Worm (Caenorhabditis elegans) whole organism, L2 larva: Measurements from ENCODE around the gene D2089.3.

Experiments
- F13H6.1 ChIP-seq: sonication (generic microtip); optimal IDR thresholded peaks from 2 replicates; lab custom pipeline; 2016; ENCODE audit warnings: missing genetic modification characterization, missing compliant biosample characterization
- ZK546.5 ChIP-seq: sonication (generic microtip); optimal IDR thresholded peaks from 2 replicates; lab custom pipeline; 2017; ENCODE audit warnings: missing biosample characterization, missing genetic modification characterization
- alr-1 ChIP-seq: fragments of 150-350 bp; optimal IDR thresholded peaks from 2 replicates; lab custom pipeline; 2014; ENCODE audit warnings: missing biosample characterization, missing genetic modification characterization
- aly-2 ChIP-seq: fragments of 150-350 bp; optimal IDR thresholded peaks from 2 replicates; lab custom pipeline; 2014; ENCODE audit warnings: missing biosample characterization, missing genetic modification characterization
- ama-1 ChIP-seq: fragments of 150-350 bp; optimal IDR thresholded peaks from 2 replicates; lab custom pipeline; 2018; ENCODE audit warnings: inconsistent platforms
- blmp-1 ChIP-seq: sonication (generic microtip); optimal IDR thresholded peaks from 2 replicates; lab custom pipeline; 2017; ENCODE audit warnings: missing genetic modification characterization, mild to moderate bottlenecking, missing compliant biosample characterization, antibody characterized with exemption, moderate library complexity; ENCODE audit not compliant: insufficient read depth
- ceh-16 ChIP-seq: fragments of 150-350 bp; optimal IDR thresholded peaks from 2 replicates; lab custom pipeline; 2014; ENCODE audit warnings: missing biosample characterization, missing genetic modification characterization
- ceh-82 ChIP-seq: fragments of 150-350 bp; optimal IDR thresholded peaks from 2 replicates; lab custom pipeline; 2014; ENCODE audit warnings: missing biosample characterization, missing genetic modification characterization
- crh-2 ChIP-seq: sonication (generic microtip); optimal IDR thresholded peaks from 2 replicates; lab custom pipeline; 2017; ENCODE audit warnings: missing biosample characterization, missing genetic modification characterization
- egl-27 ChIP-seq: sonication (generic microtip); optimal IDR thresholded peaks from 3 replicates; lab custom pipeline; 2017; ENCODE audit warnings: missing biosample characterization, missing genetic modification reagents, missing genetic modification characterization
- elt-1 ChIP-seq: fragments of 150-350 bp; optimal IDR thresholded peaks from 2 replicates; lab custom pipeline; 2014; ENCODE audit warnings: missing biosample characterization, missing genetic modification characterization
- elt-3 ChIP-seq: sonication (generic microtip); optimal IDR thresholded peaks from 2 replicates; lab custom pipeline; 2017; ENCODE audit warnings: missing biosample characterization, missing genetic modification characterization
- fos-1 ChIP-seq: fragments of 150-350 bp; optimal IDR thresholded peaks from 2 replicates; lab custom pipeline; 2014; ENCODE audit warnings: missing biosample characterization, missing genetic modification characterization
- gmeb-1 ChIP-seq: fragments of 150-350 bp; optimal IDR thresholded peaks from 2 replicates; lab custom pipeline; 2014; ENCODE audit warnings: missing biosample characterization, missing genetic modification characterization
- lin-13 ChIP-seq: fragments of 150-350 bp; optimal IDR thresholded peaks from 2 replicates; lab custom pipeline; 2014; ENCODE audit warnings: missing biosample characterization, missing genetic modification reagents, missing genetic modification characterization
- lsy-2 ChIP-seq, 2 experiments: fragments of 150-350 bp in 1 of 2; sonication (generic microtip) in 1 of 2; optimal IDR thresholded peaks; 2 replicates each; lab custom pipeline; 2014 to 2017; ENCODE audit warnings: missing biosample characterization in 2 of 2, missing genetic modification characterization in 2 of 2
- mdl-1 ChIP-seq, 2 experiments: fragments of 150-350 bp in 1 of 2; sonication (generic microtip) in 1 of 2; optimal IDR thresholded peaks; 2 replicates each; lab custom pipeline; 2017; ENCODE audit warnings: missing biosample characterization in 2 of 2, missing genetic modification characterization in 2 of 2
- nhr-10 ChIP-seq: sonication (generic microtip); optimal IDR thresholded peaks from 2 replicates; lab custom pipeline; 2017; ENCODE audit warnings: missing biosample characterization, missing genetic modification characterization
- nhr-11 ChIP-seq: fragments of 150-350 bp; optimal IDR thresholded peaks from 2 replicates; lab custom pipeline; 2014; ENCODE audit warnings: missing biosample characterization, missing genetic modification characterization
- nhr-12 ChIP-seq: fragments of 150-350 bp; optimal IDR thresholded peaks from 2 replicates; lab custom pipeline; 2014; ENCODE audit warnings: missing biosample characterization, missing genetic modification characterization
- nhr-129 ChIP-seq: fragments of 150-350 bp; optimal IDR thresholded peaks from 2 replicates; lab custom pipeline; 2014; ENCODE audit warnings: missing biosample characterization, missing genetic modification characterization
- nhr-237 ChIP-seq: fragments of 150-350 bp; optimal IDR thresholded peaks from 2 replicates; lab custom pipeline; 2014; ENCODE audit warnings: missing biosample characterization, missing genetic modification characterization
- nhr-6 ChIP-seq: fragments of 150-350 bp; optimal IDR thresholded peaks from 2 replicates; lab custom pipeline; 2014; ENCODE audit warnings: missing biosample characterization, missing genetic modification characterization
- sem-4 ChIP-seq: fragments of 150-350 bp; optimal IDR thresholded peaks from 2 replicates; lab custom pipeline; 2014; ENCODE audit warnings: missing biosample characterization, missing genetic modification reagents, missing genetic modification characterization
- unc-55 ChIP-seq: fragments of 150-350 bp; sonication (generic microtip); optimal IDR thresholded peaks from 3 replicates; lab custom pipeline; 2014; ENCODE audit warnings: missing biosample characterization, missing genetic modification reagents, missing genetic modification characterization
- unc-62 ChIP-seq: fragments of 150-350 bp; optimal IDR thresholded peaks from 2 replicates; lab custom pipeline; 2014; ENCODE audit warnings: missing biosample characterization, missing genetic modification reagents, missing genetic modification characterization
- zag-1 ChIP-seq: fragments of 150-350 bp; optimal IDR thresholded peaks from 2 replicates; lab custom pipeline; 2014; ENCODE audit warnings: missing biosample characterization, missing genetic modification characterization
- ztf-1 ChIP-seq: fragments of 200-800 bp; sonication (Bioruptor generic); conservative IDR thresholded peaks from 2 replicates; pipeline ENCODE4 v1.3.6; 2022; ENCODE audit warnings: missing genetic modification characterization, missing compliant biosample characterization
- ztf-11 ChIP-seq: sonication (generic microtip); optimal IDR thresholded peaks from 2 replicates; lab custom pipeline; 2017; ENCODE audit warnings: missing biosample characterization, missing genetic modification characterization
- ztf-4 ChIP-seq: fragments of 150-350 bp; optimal IDR thresholded peaks from 2 replicates; lab custom pipeline; 2014; ENCODE audit warnings: missing biosample characterization, missing genetic modification characterization

D2089.3 gene

DNA sequence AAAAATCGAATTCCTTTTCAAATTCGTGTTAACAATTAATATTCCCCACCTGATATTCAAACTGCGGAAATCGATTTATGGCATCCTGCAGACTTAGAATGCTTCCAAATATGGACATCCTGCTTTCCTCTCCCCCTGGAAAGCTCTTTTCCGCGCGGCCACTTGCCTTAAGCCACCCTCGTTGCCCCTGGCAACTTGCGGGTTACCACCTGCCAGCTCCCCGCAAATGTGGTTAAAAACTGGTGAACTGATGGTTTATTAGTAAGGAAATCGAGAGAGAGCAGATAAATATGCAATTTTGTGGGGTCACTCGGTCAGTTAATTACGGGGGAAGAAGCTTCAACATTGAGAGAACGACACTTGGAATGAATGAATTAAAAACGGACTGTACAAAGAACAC, 12.8 kb downstream of the D2089.3 start, which contains the start of gene nphp-1:
TSS of gene nphp-1 (minus strand) at position 145 of the 400 bp plus-strand sequence.
- TF ChIP-seq gmeb-1 (tag; lab: Kevin White, UChicago) (no peak), ztf-4 (no peak), nhr-237 (tag; lab: Kevin White, UChicago) (no peak), crh-2 (tag; lab: Kevin White, UChicago) (no peak), nhr-12 (tag; lab: Kevin White, UChicago) (no peak), elt-1 (tag; lab: Kevin White, UChicago) (no peak), aly-2 (tag; lab: Kevin White, UChicago) (no peak), ZK546.5 (no peak), blmp-1 (tag; lab: Kevin White, UChicago) (no peak), zag-1 (tag; lab: Kevin White, UChicago) (no peak), ztf-11 (no peak), mdl-1 (tag; optimal IDR thresholded peaks at IDR 0.05; lab: Kevin White, UChicago) (no peak)

DNA sequence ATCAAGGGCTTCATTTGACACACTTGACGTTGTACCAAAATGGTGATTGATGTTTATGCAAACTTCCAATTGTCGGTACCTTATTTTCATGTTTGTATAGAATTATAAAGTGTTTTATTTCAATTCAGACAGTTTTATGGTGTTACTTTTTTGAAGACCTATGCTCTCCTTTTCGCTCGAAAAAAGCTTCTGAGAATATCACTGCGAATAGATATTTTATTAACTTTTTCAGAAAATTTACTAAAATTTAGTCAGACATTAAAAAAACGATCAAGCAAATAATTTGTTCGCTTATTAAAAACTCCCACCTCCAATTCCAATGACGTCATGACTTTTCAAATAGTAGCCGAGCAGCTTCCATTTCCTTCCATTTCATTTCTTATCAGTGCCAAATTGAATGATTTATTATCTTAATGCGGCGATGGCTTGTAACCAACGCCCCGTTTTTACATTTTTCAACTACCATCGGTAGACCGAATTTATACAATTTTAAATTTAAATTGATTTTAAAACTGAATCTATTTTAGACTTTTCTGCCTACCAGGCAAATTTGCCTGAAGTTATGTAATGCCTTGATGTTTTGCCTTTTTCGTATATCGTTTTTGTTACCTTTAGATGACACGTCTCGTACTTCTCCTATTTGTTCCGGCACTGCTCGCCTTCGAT, 17.9 kb downstream of the D2089.3 start, which contains the start of gene M28.10:
TSS of gene M28.10 (plus strand) at position 616 of the 666 bp plus-strand sequence.
- TF ChIP-seq ztf-1 (GFP tag; lab: Robert Waterston, UW), result no peak
- TF ChIP-seq nhr-129, result no peak
- peak; percentile 1 for TF ChIP-seq fos-1 (tag; lab: Kevin White, UChicago)
- no peak for TF ChIP-seq sem-4 (tag; lab: Kevin White, UChicago)
- no peak for TF ChIP-seq elt-3 (tag; lab: Kevin White, UChicago)
- no peak for TF ChIP-seq alr-1 (tag; lab: Kevin White, UChicago)
- no peak for TF ChIP-seq ztf-11
- no peak for TF ChIP-seq ceh-16 (tag; lab: Kevin White, UChicago)
- TF ChIP-seq, all 48 proteins: peak for 1

DNA sequence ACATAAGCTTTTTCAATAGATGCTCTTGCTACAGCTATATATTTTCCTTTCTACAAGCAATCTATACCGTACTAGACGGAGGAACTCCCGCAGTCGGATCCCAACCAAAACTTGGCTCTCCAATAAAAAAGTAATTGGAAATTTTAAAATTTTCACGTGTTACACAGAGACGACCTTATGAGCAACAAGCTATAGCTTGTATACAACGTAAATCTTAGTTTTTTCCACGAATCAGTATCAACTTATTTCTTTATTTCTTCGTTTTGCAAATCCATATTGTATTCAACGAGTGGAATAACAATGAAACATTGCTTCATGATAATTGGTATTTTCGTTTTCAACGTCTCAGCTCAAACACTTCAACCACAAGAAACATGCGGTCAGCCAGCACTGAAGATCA, 21.5 kb downstream of the D2089.3 start, which contains the start of gene M28.4:
TSS of gene M28.4 (plus strand) at position 301 of the 400 bp plus-strand sequence.
- TF ChIP-seq nhr-6 (tag; lab: Kevin White, UChicago) (no peak), alr-1 (tag; lab: Kevin White, UChicago) (no peak), gmeb-1 (tag; lab: Kevin White, UChicago) (no peak), unc-62 (no peak), unc-55 (GFP tag; lab: Kevin White, UChicago) (no peak)

DNA sequence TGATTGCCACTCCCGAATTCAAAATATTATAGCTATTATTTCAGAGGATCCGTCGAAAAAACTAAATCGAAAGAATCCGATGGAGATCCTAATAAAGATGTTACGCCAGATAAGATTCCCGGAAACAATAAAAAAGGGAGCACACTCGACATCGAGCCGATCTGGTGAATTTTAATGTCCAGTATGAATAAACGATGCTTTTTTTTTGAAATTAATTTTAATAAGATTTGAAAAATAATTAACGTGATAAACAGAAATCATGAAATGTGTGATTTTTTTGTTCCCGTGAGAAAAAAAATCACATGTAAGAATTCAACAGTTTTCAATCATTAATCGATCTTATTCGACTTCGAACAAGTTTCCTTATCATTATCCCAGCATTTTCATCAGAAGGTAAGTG, 25.8 kb downstream of the D2089.3 start, which contains the start of gene M28.9:
TSS of gene M28.9 (plus strand) at position 301 of the 400 bp plus-strand sequence.
- no peak for TF ChIP-seq ceh-16 (tag; lab: Kevin White, UChicago)
- TF ChIP-seq nhr-11 (tag; lab: Kevin White, UChicago), result no peak
- TF ChIP-seq unc-62, result no peak
- no peak for TF ChIP-seq egl-27 (tag; lab: Kevin White, UChicago)
- TF ChIP-seq lsy-2 (tag; optimal IDR thresholded peaks at IDR 0.05; lab: Kevin White, UChicago), result no peak
- TF ChIP-seq nhr-10 (tag; lab: Kevin White, UChicago), result no peak
- TF ChIP-seq ztf-4, result no peak
- no peak for TF ChIP-seq ama-1 (lab: Kevin White, UChicago)

DNA sequence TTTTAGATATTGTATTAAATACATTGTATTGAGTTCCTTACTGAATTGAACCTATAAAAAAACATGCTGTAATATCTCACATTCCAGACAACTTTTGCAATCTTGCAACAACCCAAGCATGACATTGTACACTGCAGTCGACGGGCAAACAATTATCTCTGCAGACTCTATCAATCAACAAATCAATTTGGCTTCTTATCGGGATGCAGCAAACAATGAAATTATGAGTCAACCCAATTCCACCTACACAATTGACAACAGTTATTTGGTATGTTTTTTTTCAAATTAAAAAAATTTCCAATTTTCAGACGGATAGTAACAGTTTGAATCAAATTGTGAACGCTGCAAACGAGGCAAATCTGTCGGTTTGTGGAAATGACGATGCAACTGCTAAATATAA, 34.0 kb downstream of the D2089.3 start:
- peak; percentile 55 for TF ChIP-seq fos-1 (tag; lab: Kevin White, UChicago)
- TF ChIP-seq lin-13 (GFP tag; lab: Kevin White, UChicago), result no peak
- TF ChIP-seq, all 48 proteins: peak for 1

DNA sequence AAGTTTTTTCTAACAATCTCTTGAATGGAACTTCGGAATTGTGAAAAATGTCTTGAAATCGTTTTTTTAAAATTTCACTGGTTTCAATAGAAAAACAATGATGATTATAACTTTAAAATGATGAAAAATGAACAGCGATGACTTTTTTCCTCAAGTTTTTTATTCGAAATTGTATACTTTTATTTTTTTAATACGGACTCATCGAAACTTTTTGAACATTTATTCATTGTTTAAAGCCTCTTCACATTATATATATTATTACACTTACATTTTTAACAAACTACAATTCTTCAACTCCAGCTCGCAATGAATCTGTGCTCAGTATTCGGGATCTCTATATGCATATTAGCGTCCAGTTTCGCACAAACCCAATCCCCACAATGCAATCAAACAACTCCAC, 37.0 kb downstream of the D2089.3 start, which contains the start of gene M28.8:
TSS of gene M28.8 (plus strand) at position 301 of the 400 bp plus-strand sequence.
- TF ChIP-seq alr-1 (tag; lab: Kevin White, UChicago), result no peak
- no peak for TF ChIP-seq fos-1 (tag; lab: Kevin White, UChicago)

DNA sequence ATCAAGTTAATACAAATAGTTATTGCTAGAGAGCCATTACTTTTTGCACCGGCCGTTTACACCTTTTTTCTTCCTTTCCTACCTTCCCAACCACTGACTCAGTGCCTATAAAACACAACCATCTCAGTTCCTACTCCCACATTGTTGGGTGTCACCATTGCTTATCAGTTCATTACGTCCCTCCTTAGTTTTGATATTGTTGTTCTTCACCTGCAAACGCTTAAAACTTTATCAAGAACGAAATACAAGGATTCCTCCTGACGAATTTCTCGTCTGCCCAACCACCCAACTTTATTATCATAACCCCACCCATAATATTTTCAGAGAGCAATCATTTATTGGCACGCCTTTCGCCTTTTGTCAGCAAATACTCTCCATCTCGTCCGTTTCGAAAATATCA, 37.8 kb downstream of the D2089.3 start:
- TF ChIP-seq fos-1 (tag; lab: Kevin White, UChicago) (peak; percentile 94), ceh-82 (no peak), F13H6.1 (peak; percentile 8), lsy-2 (tag; optimal IDR thresholded peaks at IDR 0.05; lab: Kevin White, UChicago) (no peak)
